Fruit fly (Drosophila melanogaster) whole organism, adult: ENCODE measurements around the gene CG5989.

ENCODE experiments used
- CG11617 ChIP-seq: fragments of 200-800 bp; sonication (Bioruptor generic); optimal IDR thresholded peaks from 2 replicates; lab custom pipeline; 2017; ENCODE audit warnings: mild to moderate bottlenecking, missing biosample characterization, missing genetic modification reagents, missing genetic modification characterization
- CG12768 ChIP-seq: fragments of 200-800 bp; sonication (Bioruptor generic); optimal IDR thresholded peaks from 2 replicates; lab custom pipeline; 2017; ENCODE audit warnings: missing biosample characterization, missing genetic modification characterization, mild to moderate bottlenecking, moderate library complexity, missing genetic modification reagents
- CG14711 ChIP-seq: fragments of 200-800 bp; sonication (Bioruptor generic); optimal IDR thresholded peaks from 2 replicates; lab custom pipeline; 2018; ENCODE audit warnings: missing biosample characterization, mild to moderate bottlenecking, missing genetic modification characterization, moderate library complexity
- CG1620 ChIP-seq: fragments of 200-800 bp; sonication (Bioruptor generic); optimal IDR thresholded peaks from 2 replicates; lab custom pipeline; 2016; ENCODE audit warnings: missing biosample characterization, missing genetic modification characterization
- CG33017 ChIP-seq: fragments of 200-800 bp; sonication (Bioruptor generic); optimal IDR thresholded peaks from 2 replicates; lab custom pipeline; 2018; ENCODE audit warnings: missing biosample characterization, mild to moderate bottlenecking, missing genetic modification characterization, moderate library complexity
- CG5204 ChIP-seq: fragments of 200-800 bp; sonication (Bioruptor generic); optimal IDR thresholded peaks from 2 replicates; lab custom pipeline; 2016; ENCODE audit warnings: missing biosample characterization, missing genetic modification characterization
- CG7045 ChIP-seq: fragments of 200-800 bp; sonication (Bioruptor generic); optimal IDR thresholded peaks from 2 replicates; lab custom pipeline; 2017; ENCODE audit warnings: missing biosample characterization, mild to moderate bottlenecking, missing genetic modification characterization
- CG7101 ChIP-seq: fragments of 200-800 bp; sonication (Bioruptor generic); optimal IDR thresholded peaks from 2 replicates; lab custom pipeline; 2018; ENCODE audit warnings: missing biosample characterization, mild to moderate bottlenecking, missing genetic modification characterization, moderate library complexity
- Clk ChIP-seq: fragments of 200-800 bp; sonication (Bioruptor generic); optimal IDR thresholded peaks from 2 replicates; lab custom pipeline; 2017; ENCODE audit warnings: missing biosample characterization, missing genetic modification characterization
- Crg-1 ChIP-seq: fragments of 200-800 bp; sonication (Bioruptor generic); optimal IDR thresholded peaks from 2 replicates; lab custom pipeline; 2016; ENCODE audit warnings: missing biosample characterization, missing genetic modification characterization
- Hr96 ChIP-seq: fragments of 200-800 bp; sonication (Bioruptor generic); optimal IDR thresholded peaks from 2 replicates; lab custom pipeline; 2016; ENCODE audit warnings: missing biosample characterization, missing genetic modification characterization
- Mnt ChIP-seq: fragments of 200-800 bp; sonication (Bioruptor generic); optimal IDR thresholded peaks from 2 replicates; lab custom pipeline; 2016; ENCODE audit warnings: missing biosample characterization, mild to moderate bottlenecking, missing genetic modification characterization
- bab1 ChIP-seq: fragments of 200-800 bp; sonication (Bioruptor generic); optimal IDR thresholded peaks from 3 replicates; lab custom pipeline; 2019; ENCODE audit warnings: missing biosample characterization, mild to moderate bottlenecking, missing genetic modification characterization, moderate library complexity
- cic ChIP-seq: fragments of 200-800 bp; sonication (Bioruptor generic); optimal IDR thresholded peaks from 2 replicates; lab custom pipeline; 2017; ENCODE audit warnings: missing biosample characterization, mild to moderate bottlenecking, missing genetic modification characterization, moderate library complexity
- cnc ChIP-seq, 2 experiments: fragments of >200 bp; optimal IDR thresholded peaks; 2 replicates each; lab custom pipeline; 2017
- kay ChIP-seq: fragments of 200-800 bp; sonication (Bioruptor generic); peaks from one replicate; lab custom pipeline; 2016; ENCODE audit warnings: missing biosample characterization, missing genetic modification characterization, borderline replicate concordance
- ovo ChIP-seq: fragments of 200-800 bp; sonication (Bioruptor generic); optimal IDR thresholded peaks from 2 replicates; lab custom pipeline; 2016; ENCODE audit warnings: missing biosample characterization, missing genetic modification characterization
- pad ChIP-seq: fragments of 200-800 bp; sonication (Bioruptor generic); optimal IDR thresholded peaks from 3 replicates; lab custom pipeline; 2017; ENCODE audit warnings: missing biosample characterization, missing genetic modification characterization, mild to moderate bottlenecking, moderate library complexity, missing genetic modification reagents
- tj ChIP-seq: fragments of 200-800 bp; sonication (Bioruptor generic); optimal IDR thresholded peaks from 3 replicates; lab custom pipeline; 2017; ENCODE audit warnings: missing biosample characterization, mild to moderate bottlenecking, missing genetic modification characterization, moderate library complexity
- toe ChIP-seq: fragments of 200-800 bp; sonication (Bioruptor generic); optimal IDR thresholded peaks from 2 replicates; lab custom pipeline; 2016; ENCODE audit warnings: missing biosample characterization, missing genetic modification characterization

The CG5989 gene

dm6 chr3L:8643810-8644552 lies 40.0 kb upstream of the CG5989 start:
- no peak for TF ChIP-seq CG7101
- TF ChIP-seq tj (GFP tag; lab: Kevin White, UChicago) = no peak
- TF ChIP-seq CG14711 (tag; lab: Kevin White, UChicago) = no peak
- TF ChIP-seq cic (GFP tag; lab: Kevin White, UChicago) = no peak
- no peak for TF ChIP-seq cnc (optimal IDR thresholded peaks at IDR 0.05; lab: Kevin White, UChicago)
- no peak for TF ChIP-seq CG1620 (GFP tag; lab: Kevin White, UChicago)
- TF ChIP-seq CG11617 = no peak

dm6 chr3L:8641049-8641448 lies 37.1 kb upstream of the CG5989 start:
- TF ChIP-seq cnc (optimal IDR thresholded peaks at IDR 0.05; lab: Kevin White, UChicago) (no peak), ovo (GFP tag; lab: Kevin White, UChicago) (no peak), Mnt (GFP tag; lab: Kevin White, UChicago) (no peak), pad (no peak), CG1620 (GFP tag; lab: Kevin White, UChicago) (no peak), cic (GFP tag; lab: Kevin White, UChicago) (no peak), kay (GFP tag; lab: Kevin White, UChicago) (no peak), toe (GFP tag; lab: Kevin White, UChicago) (no peak), CG33017 (tag; lab: Kevin White, UChicago) (no peak), CG11617 (no peak), CG5204 (GFP tag; lab: Kevin White, UChicago) (no peak), CG14711 (tag; lab: Kevin White, UChicago) (no peak), Hr96 (GFP tag; lab: Kevin White, UChicago) (no peak), CG7101 (no peak), Clk (no peak), CG7045 (GFP tag; lab: Kevin White, UChicago) (no peak), tj (GFP tag; lab: Kevin White, UChicago) (no peak), CG12768 (GFP tag; lab: Kevin White, UChicago) (no peak), Crg-1 (GFP tag; lab: Kevin White, UChicago) (no peak), bab1 (GFP tag; lab: Kevin White, UChicago) (no peak)

dm6 chr3L:8640139-8640538 lies 36.2 kb upstream of the CG5989 start, which contains the start of gene Cpr66D:
Gene Cpr66D (plus strand): TSS chr3L:8640439.
- TF ChIP-seq kay (GFP tag; lab: Kevin White, UChicago) = no peak
- TF ChIP-seq CG7101 = no peak
- no peak for TF ChIP-seq pad
- no peak for TF ChIP-seq ovo (GFP tag; lab: Kevin White, UChicago)
- no peak for TF ChIP-seq Mnt (GFP tag; lab: Kevin White, UChicago)
- no peak for TF ChIP-seq tj (GFP tag; lab: Kevin White, UChicago)
- TF ChIP-seq cic (GFP tag; lab: Kevin White, UChicago) = no peak

dm6 chr3L:8633614-8634325 lies 29.8 kb upstream of the CG5989 start, which contains the start of gene Cdc6:
Gene Cdc6 (minus strand): TSS chr3L:8634069.
- TF ChIP-seq Clk (no peak), CG7045 (GFP tag; lab: Kevin White, UChicago) (no peak), bab1 (GFP tag; lab: Kevin White, UChicago) (peak; percentile 24), cic (GFP tag; lab: Kevin White, UChicago) (no peak), CG11617 (no peak), Mnt (GFP tag; lab: Kevin White, UChicago) (no peak)

- TF ChIP-seq CG14711 (tag; lab: Kevin White, UChicago) (no peak), kay (GFP tag; lab: Kevin White, UChicago) (peak; percentile 38)
These were observed 25.9 kb upstream of the CG5989 start for dm6 chr3L:8629701-8630343.

dm6 chr3L:8628964-8629363 lies 25.0 kb upstream of the CG5989 start:
- TF ChIP-seq CG7045 (GFP tag; lab: Kevin White, UChicago) = no peak
- TF ChIP-seq cic (GFP tag; lab: Kevin White, UChicago) = no peak
- TF ChIP-seq Mnt (GFP tag; lab: Kevin White, UChicago) = no peak
- TF ChIP-seq CG5204 (GFP tag; lab: Kevin White, UChicago) = no peak
- TF ChIP-seq CG7101 = no peak
- TF ChIP-seq Clk = no peak
- no peak for TF ChIP-seq CG11617
- no peak for TF ChIP-seq CG14711 (tag; lab: Kevin White, UChicago)
- TF ChIP-seq toe (GFP tag; lab: Kevin White, UChicago) = no peak
- no peak for TF ChIP-seq Crg-1 (GFP tag; lab: Kevin White, UChicago)
- TF ChIP-seq CG12768 (GFP tag; lab: Kevin White, UChicago) = no peak
- no peak for TF ChIP-seq Hr96 (GFP tag; lab: Kevin White, UChicago)
- TF ChIP-seq pad = no peak
- no peak for TF ChIP-seq CG33017 (tag; lab: Kevin White, UChicago)
- TF ChIP-seq cnc (optimal IDR thresholded peaks at IDR 0.05; lab: Kevin White, UChicago) = no peak
- no peak for TF ChIP-seq ovo (GFP tag; lab: Kevin White, UChicago)
